Worm (Caenorhabditis elegans) whole organism, L3 larva: ENCODE data around the gene srw-87.

Experiments used
- R02D3.7 ChIP-seq: fragments of 150-350 bp; optimal IDR thresholded peaks from 2 replicates; lab custom pipeline; 2014; ENCODE audit warnings: missing biosample characterization, missing genetic modification characterization
- ZK546.5 ChIP-seq: sonication (generic microtip); optimal IDR thresholded peaks from 2 replicates; lab custom pipeline; 2017; ENCODE audit warnings: missing biosample characterization, missing genetic modification characterization
- aly-2 ChIP-seq: fragments of 150-350 bp; optimal IDR thresholded peaks from 2 replicates; lab custom pipeline; 2014; ENCODE audit warnings: missing biosample characterization, missing genetic modification characterization
- ama-1 ChIP-seq: fragments of 150-350 bp; optimal IDR thresholded peaks from 2 replicates; lab custom pipeline; 2018
- ceh-16 ChIP-seq: sonication (generic microtip); optimal IDR thresholded peaks from 2 replicates; lab custom pipeline; 2017; ENCODE audit warnings: missing biosample characterization, missing genetic modification characterization
- ceh-28 ChIP-seq: fragments of 150-350 bp; optimal IDR thresholded peaks from 2 replicates; lab custom pipeline; 2014; ENCODE audit warnings: missing biosample characterization, missing genetic modification reagents, missing genetic modification characterization
- ceh-82 ChIP-seq: fragments of 150-350 bp; optimal IDR thresholded peaks from 2 replicates; lab custom pipeline; 2014; ENCODE audit warnings: missing biosample characterization, missing genetic modification characterization
- ceh-9 ChIP-seq: sonication (generic microtip); optimal IDR thresholded peaks from 2 replicates; lab custom pipeline; 2018; ENCODE audit warnings: missing biosample characterization, missing genetic modification characterization
- daf-12 ChIP-seq: fragments of 150-350 bp; optimal IDR thresholded peaks from 2 replicates; lab custom pipeline; 2014; ENCODE audit warnings: missing biosample characterization, missing genetic modification reagents, missing genetic modification characterization
- egl-27 ChIP-seq: sonication (generic microtip); optimal IDR thresholded peaks from 4 replicates; lab custom pipeline; 2017; ENCODE audit warnings: missing biosample characterization, missing genetic modification reagents, missing genetic modification characterization
- egl-5 ChIP-seq: fragments of 150-350 bp; optimal IDR thresholded peaks from 2 replicates; lab custom pipeline; 2017; ENCODE audit warnings: missing biosample characterization, missing genetic modification reagents, missing genetic modification characterization, inconsistent platforms
- elt-1 ChIP-seq: fragments of 150-350 bp; optimal IDR thresholded peaks from 2 replicates; lab custom pipeline; 2014; ENCODE audit warnings: missing biosample characterization, missing genetic modification characterization
- elt-2 ChIP-seq: sonication (generic microtip); optimal IDR thresholded peaks from 2 replicates; lab custom pipeline; 2016; ENCODE audit warnings: missing genetic modification reagents, mild to moderate bottlenecking, missing genetic modification characterization, missing compliant biosample characterization
- elt-3 ChIP-seq, 3 experiments: fragments of 150-350 bp in 1 of 3; sonication (generic microtip) in 2 of 3; optimal IDR thresholded peaks; 2 replicates in 2 of 3; 4 replicates in 1 of 3; lab custom pipeline; 2014 to 2017; ENCODE audit warnings: missing biosample characterization in 3 of 3, missing genetic modification characterization in 3 of 3
- eor-1 ChIP-seq, 2 experiments: fragments of 150-350 bp; optimal IDR thresholded peaks; 2 replicates each; lab custom pipeline; 2014 to 2018; ENCODE audit warnings: missing biosample characterization in 2 of 2, missing genetic modification characterization in 2 of 2
- fkh-10 ChIP-seq: sonication (generic microtip); optimal IDR thresholded peaks from 2 replicates; lab custom pipeline; 2017; ENCODE audit warnings: missing biosample characterization, missing genetic modification reagents, missing genetic modification characterization
- fkh-2 ChIP-seq: fragments of 150-350 bp; optimal IDR thresholded peaks from 2 replicates; lab custom pipeline; 2014; ENCODE audit warnings: missing biosample characterization, missing genetic modification reagents, missing genetic modification characterization
- fos-1 ChIP-seq: fragments of 150-350 bp; optimal IDR thresholded peaks from 2 replicates; lab custom pipeline; 2014; ENCODE audit warnings: missing biosample characterization, missing genetic modification characterization
- hmg-11 ChIP-seq: sonication (generic microtip); optimal IDR thresholded peaks from 2 replicates; lab custom pipeline; 2016; ENCODE audit warnings: missing genetic modification characterization, missing compliant biosample characterization
- jun-1 ChIP-seq: fragments of 150-350 bp; optimal IDR thresholded peaks from 2 replicates; lab custom pipeline; 2014; ENCODE audit warnings: missing biosample characterization, missing genetic modification reagents, missing genetic modification characterization
- lin-15B ChIP-seq: fragments of 150-350 bp; optimal IDR thresholded peaks from 2 replicates; lab custom pipeline; 2014; ENCODE audit warnings: missing biosample characterization, missing genetic modification characterization
- lin-39 ChIP-seq: fragments of 150-350 bp; optimal IDR thresholded peaks from 2 replicates; lab custom pipeline; 2018; ENCODE audit warnings: missing biosample characterization, missing genetic modification reagents, missing genetic modification characterization
- lsy-12 ChIP-seq: sonication (generic microtip); optimal IDR thresholded peaks from 2 replicates; lab custom pipeline; 2016; ENCODE audit warnings: mild to moderate bottlenecking, missing genetic modification characterization, missing compliant biosample characterization
- mdl-1 ChIP-seq: fragments of 150-350 bp; optimal IDR thresholded peaks from 2 replicates; lab custom pipeline; 2014; ENCODE audit warnings: missing biosample characterization, missing genetic modification characterization
- mml-1 ChIP-seq: fragments of 150-350 bp; sonication (generic microtip); optimal IDR thresholded peaks from 3 replicates; lab custom pipeline; 2014; ENCODE audit warnings: missing biosample characterization, missing genetic modification characterization
- nfya-1 ChIP-seq: sonication (generic microtip); optimal IDR thresholded peaks from 2 replicates; lab custom pipeline; 2017; ENCODE audit warnings: missing genetic modification characterization, mild to moderate bottlenecking, missing compliant biosample characterization, antibody characterized with exemption, moderate library complexity; ENCODE audit not compliant: insufficient read depth
- nhr-11 ChIP-seq: fragments of 150-350 bp; optimal IDR thresholded peaks from 2 replicates; lab custom pipeline; 2014; ENCODE audit warnings: missing biosample characterization, missing genetic modification characterization
- nhr-12 ChIP-seq: fragments of 150-350 bp; optimal IDR thresholded peaks from 2 replicates; lab custom pipeline; 2014; ENCODE audit warnings: missing biosample characterization, missing genetic modification characterization
- nhr-23 ChIP-seq: fragments of 150-350 bp; optimal IDR thresholded peaks from 2 replicates; lab custom pipeline; 2014; ENCODE audit warnings: missing biosample characterization, missing genetic modification reagents, missing genetic modification characterization
- nhr-237 ChIP-seq: fragments of 150-350 bp; optimal IDR thresholded peaks from 2 replicates; lab custom pipeline; 2014; ENCODE audit warnings: missing biosample characterization, missing genetic modification characterization
- nhr-25 ChIP-seq: sonication (generic microtip); optimal IDR thresholded peaks from 2 replicates; lab custom pipeline; 2017; ENCODE audit warnings: missing biosample characterization, missing genetic modification characterization
- nhr-28 ChIP-seq: fragments of 150-350 bp; optimal IDR thresholded peaks from 2 replicates; lab custom pipeline; 2014; ENCODE audit warnings: missing biosample characterization, missing genetic modification characterization
- nhr-43 ChIP-seq: sonication (generic microtip); optimal IDR thresholded peaks from 2 replicates; lab custom pipeline; 2016; ENCODE audit warnings: mild to moderate bottlenecking, missing genetic modification characterization, missing compliant biosample characterization; ENCODE audit not compliant: poor library complexity, severe bottlenecking
- nhr-67 ChIP-seq: fragments of 150-350 bp; optimal IDR thresholded peaks from 2 replicates; lab custom pipeline; 2014; ENCODE audit warnings: missing biosample characterization, missing genetic modification characterization
- nhr-76 ChIP-seq: fragments of 150-350 bp; sonication (generic microtip); optimal IDR thresholded peaks from 5 replicates; lab custom pipeline; 2014; ENCODE audit warnings: missing biosample characterization, missing genetic modification characterization
- nhr-77 ChIP-seq: fragments of 150-350 bp; optimal IDR thresholded peaks from 2 replicates; lab custom pipeline; 2014; ENCODE audit warnings: missing biosample characterization, missing genetic modification characterization
- pha-4 ChIP-seq: fragments of 150-350 bp; optimal IDR thresholded peaks from 2 replicates; lab custom pipeline; 2014; ENCODE audit warnings: missing biosample characterization, missing genetic modification reagents, missing genetic modification characterization
- pqm-1 ChIP-seq: fragments of 150-350 bp; optimal IDR thresholded peaks from 2 replicates; lab custom pipeline; 2017; ENCODE audit warnings: missing biosample characterization, missing genetic modification characterization, inconsistent platforms
- sea-2 ChIP-seq: fragments of 150-350 bp; sonication (generic microtip); optimal IDR thresholded peaks from 4 replicates; lab custom pipeline; 2014; ENCODE audit warnings: missing biosample characterization, missing genetic modification reagents, missing genetic modification characterization
- skn-1 ChIP-seq: fragments of 150-350 bp; optimal IDR thresholded peaks from 2 replicates; lab custom pipeline; 2014; ENCODE audit warnings: missing biosample characterization, missing genetic modification characterization
- snpc-4 ChIP-seq: fragments of 150-350 bp; optimal IDR thresholded peaks from 2 replicates; lab custom pipeline; 2014; ENCODE audit warnings: missing biosample characterization, missing genetic modification characterization
- tbx-2 ChIP-seq: sonication (generic microtip); optimal IDR thresholded peaks from 2 replicates; lab custom pipeline; 2016; ENCODE audit warnings: mild to moderate bottlenecking, missing genetic modification characterization, missing compliant biosample characterization
- unc-39 ChIP-seq: sonication (generic microtip); optimal IDR thresholded peaks from 4 replicates; lab custom pipeline; 2017; ENCODE audit warnings: missing biosample characterization, missing genetic modification characterization
- unc-62 ChIP-seq: fragments of 150-350 bp; sonication (generic microtip); optimal IDR thresholded peaks from 4 replicates; lab custom pipeline; 2014; ENCODE audit warnings: missing biosample characterization, missing genetic modification reagents, missing genetic modification characterization
- zag-1 ChIP-seq: fragments of 150-350 bp; optimal IDR thresholded peaks from 2 replicates; lab custom pipeline; 2014; ENCODE audit warnings: missing biosample characterization, missing genetic modification characterization
- ztf-11 ChIP-seq: fragments of 150-350 bp; optimal IDR thresholded peaks from 2 replicates; lab custom pipeline; 2014; ENCODE audit warnings: missing biosample characterization, missing genetic modification characterization
- ztf-4 ChIP-seq: fragments of 150-350 bp; optimal IDR thresholded peaks from 2 replicates; lab custom pipeline; 2014; ENCODE audit warnings: missing biosample characterization, missing genetic modification characterization

srw-87 gene

DNA sequence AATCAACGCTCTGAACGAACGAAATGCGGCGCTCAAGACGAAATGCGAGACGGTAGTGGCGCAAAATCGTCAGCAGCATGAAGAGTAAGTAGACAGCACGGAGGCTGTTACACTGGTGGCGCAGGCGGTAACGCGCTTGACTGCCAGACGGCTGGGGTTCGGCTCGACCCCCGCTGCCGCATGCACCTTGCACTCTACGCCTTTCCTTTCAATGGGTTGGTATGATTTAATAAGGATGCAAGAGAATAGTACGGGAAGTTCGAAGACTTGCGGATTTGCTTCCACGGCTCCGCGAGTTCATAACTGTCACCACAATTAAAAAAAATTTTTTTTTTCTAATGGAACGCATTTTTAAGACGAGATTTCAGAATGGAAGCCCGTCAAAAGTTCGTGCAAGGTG lies 33.6 kb downstream of the srw-87 start:
- TF ChIP-seq nhr-23 (peak; percentile 2), snpc-4 (tag; lab: Kevin White, UChicago) (peak; percentile 16), elt-2 (tag; lab: Kevin White, UChicago) (peak; percentile 71), unc-39 (tag; lab: Kevin White, UChicago) (no peak), elt-1 (tag; lab: Kevin White, UChicago) (no peak), egl-27 (no peak), skn-1 (tag; lab: Kevin White, UChicago) (peak; percentile 65), jun-1 (tag; lab: Kevin White, UChicago) (peak; percentile 66), lin-39 (peak; percentile 60), R02D3.7 (tag; lab: Kevin White, UChicago) (no peak), ztf-4 (peak; percentile 21), fos-1 (tag; lab: Kevin White, UChicago) (no peak), aly-2 (no peak), eor-1 (tag; optimal IDR thresholded peaks at IDR 0.05; lab: Kevin White, UChicago) (no peak), nhr-43 (tag; lab: Kevin White, UChicago) (peak; percentile 73), nfya-1 (tag; lab: Kevin White, UChicago) (peak; percentile 64), mdl-1 (tag; lab: Kevin White, UChicago) (no peak), unc-62 (GFP tag; lab: Kevin White, UChicago) (no peak), lin-15B (peak; percentile 48), nhr-76 (no peak), nhr-11 (tag; lab: Kevin White, UChicago) (no peak), sea-2 (no peak), elt-3 (tag; optimal IDR thresholded peaks at IDR 0.05; lab: Kevin White, UChicago) (peak in 1 of 3 experiments; percentile 8), pqm-1 (tag; lab: Kevin White, UChicago) (peak; percentile 25), egl-5 (no peak), daf-12 (tag; lab: Kevin White, UChicago) (no peak), ceh-16 (tag; lab: Kevin White, UChicago) (no peak), ceh-82 (tag; lab: Kevin White, UChicago) (no peak), fkh-10 (GFP tag; lab: Kevin White, UChicago) (no peak), nhr-77 (tag; lab: Kevin White, UChicago) (no peak), nhr-28 (tag; lab: Kevin White, UChicago) (no peak), nhr-25 (tag; lab: Kevin White, UChicago) (peak; percentile 61), hmg-11 (tag; lab: Kevin White, UChicago) (peak; percentile 83), ZK546.5 (tag; lab: Kevin White, UChicago) (no peak), mml-1 (no peak), nhr-237 (tag; lab: Kevin White, UChicago) (no peak), pha-4 (tag; lab: Kevin White, UChicago) (peak; percentile 68), nhr-67 (tag; lab: Kevin White, UChicago) (no peak), ztf-11 (tag; lab: Kevin White, UChicago) (no peak), ceh-9 (tag; lab: Kevin White, UChicago) (no peak), ama-1 (lab: Kevin White, UChicago) (no peak), zag-1 (no peak), nhr-12 (tag; lab: Kevin White, UChicago) (no peak), fkh-2 (tag; lab: Kevin White, UChicago) (no peak), ceh-28 (tag; lab: Kevin White, UChicago) (no peak), lsy-12 (peak; percentile 71), tbx-2 (tag; lab: Kevin White, UChicago) (peak; percentile 63)
